ENCODE assay signal across 4 worm cellular contexts in the genomic region with DNA sequence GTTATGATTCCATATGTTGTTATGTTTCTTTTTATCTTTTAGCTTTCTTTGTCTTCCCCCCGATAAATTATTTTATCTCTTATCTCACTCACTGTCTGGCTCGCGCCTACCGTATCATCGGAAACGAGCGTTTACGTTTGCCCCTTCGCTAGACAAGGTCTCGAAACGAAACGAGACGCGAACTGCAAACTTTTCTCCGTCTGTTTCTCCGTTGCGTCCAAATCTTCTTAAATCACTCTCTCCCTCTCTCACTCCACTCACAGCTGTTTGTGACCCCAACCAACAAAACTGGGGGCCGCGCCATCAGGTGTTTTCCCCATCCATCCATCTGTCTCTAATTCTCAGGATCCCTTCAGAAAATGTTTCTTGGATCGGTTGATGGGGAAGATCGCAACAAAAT.
A peak's percentile ranks its signal among the peaks of the same experiment; 100 is the strongest.
TF ChIP-seq lines count a peak whose summit lies in the region.

No protein-coding gene starts in this region.

TF ChIP-seq in whole organism, L1 larva, 84 proteins besides CTCF, POLR2A, EP300 and RAD21 (continued from another document and continues in another):
- TF ChIP-seq ztf-4 (tag; optimal IDR thresholded peaks at IDR 0.05; lab: Kevin White, UChicago) (peak; percentile 19), egl-27 (tag; optimal IDR thresholded peaks at IDR 0.05; lab: Kevin White, UChicago) (no peak), swsn-7 (tag; optimal IDR thresholded peaks at IDR 0.05; lab: Kevin White, UChicago) (peak; percentile 32), fos-1 (tag; optimal IDR thresholded peaks at IDR 0.05; lab: Kevin White, UChicago) (no peak), efl-1 (optimal IDR thresholded peaks at IDR 0.05; lab: Kevin White, UChicago) (peak; percentile 27 to 37), efl-1 (GFP tag; optimal IDR thresholded peaks at IDR 0.05 in 1 of 2; lab: Kevin White, UChicago) (peak; percentile 22 to 91), pax-3 (tag; optimal IDR thresholded peaks at IDR 0.05; lab: Kevin White, UChicago) (no peak), dpl-1 (GFP tag; optimal IDR thresholded peaks at IDR 0.05; lab: Kevin White, UChicago) (peak in 2 of 3 experiments; percentile 8 to 22), lin-15B (tag; optimal IDR thresholded peaks at IDR 0.05; lab: Kevin White, UChicago) (no peak), nhr-85 (tag; lab: Kevin White, UChicago) (peak; percentile 81), jun-1 (tag; optimal IDR thresholded peaks at IDR 0.05; lab: Kevin White, UChicago) (no peak), unc-86 (tag; optimal IDR thresholded peaks at IDR 0.05; lab: Kevin White, UChicago) (no peak), sox-4 (tag; optimal IDR thresholded peaks at IDR 0.05; lab: Kevin White, UChicago) (no peak), nhr-12 (tag; optimal IDR thresholded peaks at IDR 0.05; lab: Kevin White, UChicago) (no peak), unc-130 (tag; optimal IDR thresholded peaks at IDR 0.05; lab: Kevin White, UChicago) (peak; percentile 30), nhr-20 (tag; optimal IDR thresholded peaks at IDR 0.05; lab: Kevin White, UChicago) (peak; percentile 43), ceh-90 (tag; optimal IDR thresholded peaks at IDR 0.05; lab: Kevin White, UChicago) (no peak), rnt-1 (tag; optimal IDR thresholded peaks at IDR 0.05; lab: Kevin White, UChicago) (peak; percentile 85), nhr-90 (tag; optimal IDR thresholded peaks at IDR 0.05; lab: Kevin White, UChicago; ENCODE audit: poor library complexity) (peak; percentile 18), lsy-2 (tag; optimal IDR thresholded peaks at IDR 0.05; lab: Kevin White, UChicago) (peak in 1 of 2 experiments; percentile 56), ets-5 (GFP tag; IDR thresholded peaks at IDR 0.05; lab: Robert Waterston, UW) (no peak), tlp-1 (tag; optimal IDR thresholded peaks at IDR 0.05; lab: Kevin White, UChicago) (no peak), alr-1 (tag; optimal IDR thresholded peaks at IDR 0.05; lab: Kevin White, UChicago; ENCODE audit: borderline replicate concordance) (no peak), lin-14 (GFP tag; optimal IDR thresholded peaks at IDR 0.05; lab: Kevin White, UChicago) (peak; percentile 80), mab-9 (GFP tag; IDR thresholded peaks at IDR 0.05; lab: Robert Waterston, UW) (peak; percentile 29; the same call in 1 of the 2 replicates), elt-3 (tag; optimal IDR thresholded peaks at IDR 0.05; lab: Kevin White, UChicago) (no peak), C34B4.2 (tag; optimal IDR thresholded peaks at IDR 0.05; lab: Kevin White, UChicago) (no peak), vab-15 (tag; optimal IDR thresholded peaks at IDR 0.05; lab: Kevin White, UChicago) (no peak), fkh-10 (GFP tag; optimal IDR thresholded peaks at IDR 0.05; lab: Kevin White, UChicago) (no peak), nhr-47 (tag; optimal IDR thresholded peaks at IDR 0.05; lab: Kevin White, UChicago) (peak; percentile 30), nhr-19 (GFP tag; conservative IDR thresholded peaks at IDR 0.05; lab: Robert Waterston, UW) (peak; percentile 68), mdl-1 (tag; optimal IDR thresholded peaks at IDR 0.05; lab: Kevin White, UChicago) (peak in 1 of 2 experiments; percentile 46)

TF ChIP-seq in whole organism, L2 larva, 48 proteins besides CTCF, POLR2A, EP300 and RAD21 (continued from another document):
- TF ChIP-seq lin-11 (tag; optimal IDR thresholded peaks at IDR 0.05; lab: Kevin White, UChicago) = no peak
- peak; percentile 1 for TF ChIP-seq ama-1 (optimal IDR thresholded peaks at IDR 0.05; lab: Kevin White, UChicago)
- no peak for TF ChIP-seq ceh-16 (tag; optimal IDR thresholded peaks at IDR 0.05; lab: Kevin White, UChicago)
- peak; percentile 81 for TF ChIP-seq sma-9 (GFP tag; optimal IDR thresholded peaks at IDR 0.05; lab: Kevin White, UChicago)
- TF ChIP-seq sma-9 (tag; optimal IDR thresholded peaks at IDR 0.05; lab: Kevin White, UChicago) = no peak
- TF ChIP-seq egl-27 (tag; optimal IDR thresholded peaks at IDR 0.05; lab: Kevin White, UChicago) = peak; percentile 38
TF ChIP-seq in whole organism, L2 larva: peak in this region for 10.

TF ChIP-seq in whole organism, L3 larva, 47 proteins besides CTCF, POLR2A, EP300 and RAD21 (continued from another document):
- TF ChIP-seq ceh-82 (tag; optimal IDR thresholded peaks at IDR 0.05; lab: Kevin White, UChicago) (no peak), nhr-12 (tag; optimal IDR thresholded peaks at IDR 0.05; lab: Kevin White, UChicago) (no peak), lin-39 (tag; optimal IDR thresholded peaks at IDR 0.05; lab: Kevin White, UChicago) (no peak), elt-2 (tag; optimal IDR thresholded peaks at IDR 0.05; lab: Kevin White, UChicago) (peak; percentile 71), egl-5 (tag; optimal IDR thresholded peaks at IDR 0.05; lab: Kevin White, UChicago) (no peak)

TF ChIP-seq in whole organism, L4 larva, 104 proteins besides CTCF, POLR2A, EP300 and RAD21 (continued from another document):
- TF ChIP-seq aha-1 (tag; lab: Kevin White, UChicago) (peak; percentile 95), nhr-11 (tag; optimal IDR thresholded peaks at IDR 0.05; lab: Kevin White, UChicago) (peak; percentile 49), lsy-2 (tag; optimal IDR thresholded peaks at IDR 0.05; lab: Kevin White, UChicago) (peak in 1 of 2 experiments; percentile 30), mdl-1 (tag; optimal IDR thresholded peaks at IDR 0.05; lab: Kevin White, UChicago) (peak in 1 of 2 experiments; percentile 10)
